Worm (Caenorhabditis elegans): ENCODE results near the gene pqn-51.

pqn-51 gene

ce11 chrV:5033099-5033498 is 16.3 kb upstream of the pqn-51 start, which contains the start of gene K11D12.13:
TSS of gene K11D12.13 (plus strand) at chrV:5033399.
- peak in 1 of 2 experiments; percentile 6 for TF ChIP-seq hif-1 (tag; optimal IDR thresholded peaks at IDR 0.05)
- no peak for TF ChIP-seq php-3 (GFP tag; IDR thresholded peaks at IDR 0.05)
- TF ChIP-seq dpl-1 (GFP tag; optimal IDR thresholded peaks at IDR 0.05), result no peak
- no peak for TF ChIP-seq nhr-11 (tag; optimal IDR thresholded peaks at IDR 0.05)
- TF ChIP-seq zfp-3 (GFP tag; conservative IDR thresholded peaks at IDR 0.05), result no peak
- no peak for TF ChIP-seq saeg-2 (GFP tag; IDR thresholded peaks at IDR 0.05)
- TF ChIP-seq daf-12 (tag; optimal IDR thresholded peaks at IDR 0.05), result no peak

- TF ChIP-seq mes-2 (tag; optimal IDR thresholded peaks at IDR 0.05; ENCODE audit: poor library complexity, severe bottlenecking) (no peak), dmd-6 (GFP tag; IDR thresholded peaks at IDR 0.05) (no peak), mdl-1 (tag; optimal IDR thresholded peaks at IDR 0.05) (no peak), saeg-2 (GFP tag; IDR thresholded peaks at IDR 0.05) (no peak), hmg-1.1 (GFP tag; IDR thresholded peaks at IDR 0.05) (no peak), snpc-4 (tag; optimal IDR thresholded peaks at IDR 0.05) (no peak), ztf-7 (tag; optimal IDR thresholded peaks at IDR 0.05) (no peak), egl-27 (tag; optimal IDR thresholded peaks at IDR 0.05) (no peak), nhr-111 (GFP tag; optimal IDR thresholded peaks at IDR 0.05) (no peak), duxl-1 (tag; optimal IDR thresholded peaks at IDR 0.05; ENCODE audit: poor library complexity) (no peak), unc-130 (GFP tag; optimal IDR thresholded peaks at IDR 0.05) (no peak), mep-1 (tag; optimal IDR thresholded peaks at IDR 0.05) (no peak)
Observed at ce11 chrV:5035058-5035457, 14.3 kb upstream of the pqn-51 start, which contains the start of gene K11D12.6. TSS of gene K11D12.6 (minus strand) at chrV:5035158.

- no peak for TF ChIP-seq spr-3 (GFP tag; optimal IDR thresholded peaks at IDR 0.05)
- TF ChIP-seq set-16 (GFP tag; IDR thresholded peaks at IDR 0.05), result no peak
- no peak for TF ChIP-seq nhr-11 (tag; optimal IDR thresholded peaks at IDR 0.05)
- no peak for TF ChIP-seq jun-1 (tag; optimal IDR thresholded peaks at IDR 0.05)
- no peak for TF ChIP-seq ceh-82 (tag; optimal IDR thresholded peaks at IDR 0.05)
- no peak for TF ChIP-seq daf-19 (GFP tag; conservative IDR thresholded peaks at IDR 0.05)
- no peak for TF ChIP-seq nhr-10 (tag; optimal IDR thresholded peaks at IDR 0.05)
- no peak for TF ChIP-seq ZK337.2 (GFP tag; IDR thresholded peaks at IDR 0.05)
- TF ChIP-seq ces-1 (GFP tag; optimal IDR thresholded peaks at IDR 0.05), result no peak
- TF ChIP-seq lim-7 (GFP tag; IDR thresholded peaks at IDR 0.05), result no peak
Observed at ce11 chrV:5036364-5036763, 13.0 kb upstream of the pqn-51 start, which contains the start of gene K11D12.7. TSS of gene K11D12.7 (minus strand) at chrV:5036464.

DNA sequence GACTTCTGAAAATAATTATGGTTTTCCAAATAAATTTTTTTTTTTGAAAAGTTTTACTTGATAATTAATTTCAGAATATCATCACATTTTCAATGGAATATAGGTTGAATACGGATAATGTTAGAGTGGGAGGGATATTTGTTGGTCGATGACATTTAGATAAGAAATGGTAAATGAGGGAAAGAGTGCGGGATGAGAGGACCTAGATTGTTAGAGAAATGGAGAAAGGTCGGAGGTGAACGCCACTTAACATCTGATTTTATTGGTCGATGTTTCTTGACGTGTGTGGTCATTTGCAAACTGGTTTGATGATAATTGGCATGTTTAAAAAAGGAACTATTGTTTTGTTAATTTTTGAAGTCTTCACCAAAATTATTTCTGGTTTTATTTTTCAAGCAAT is 11.0 kb upstream of the pqn-51 start:
- peak in 1 of 2 experiments; percentile 81 for TF ChIP-seq unc-62 (GFP tag; optimal IDR thresholded peaks at IDR 0.05 in 1 of 2)
- no peak for TF ChIP-seq unc-62 (tag; optimal IDR thresholded peaks at IDR 0.05)
- no peak for TF ChIP-seq daf-16 (GFP tag; optimal IDR thresholded peaks at IDR 0.05)
- TF ChIP-seq daf-16 (tag; optimal IDR thresholded peaks at IDR 0.05), result no peak
- TF ChIP-seq lin-13 (GFP tag; optimal IDR thresholded peaks at IDR 0.05), result no peak
- TF ChIP-seq ctbp-1 (GFP tag; IDR thresholded peaks at IDR 0.05), result no peak
- no peak for TF ChIP-seq nhr-42 (GFP tag; IDR thresholded peaks at IDR 0.05)
- no peak for TF ChIP-seq lin-39 (tag; optimal IDR thresholded peaks at IDR 0.05)

ce11 chrV:5039559-5039958 is 9.8 kb upstream of the pqn-51 start, which contains the start of gene K11D12.11:
TSS of gene K11D12.11 (minus strand) at chrV:5039600.
- TF ChIP-seq Y5F2A.4 (GFP tag; optimal IDR thresholded peaks at IDR 0.05) (no peak), nhr-111 (GFP tag; optimal IDR thresholded peaks at IDR 0.05) (no peak), unc-62 (GFP tag; optimal IDR thresholded peaks at IDR 0.05 in 1 of 2) (no peak), unc-62 (tag; optimal IDR thresholded peaks at IDR 0.05) (no peak), nhr-25 (tag; optimal IDR thresholded peaks at IDR 0.05; ENCODE audit: borderline replicate concordance, insufficient read depth) (no peak), mep-1 (tag; optimal IDR thresholded peaks at IDR 0.05) (no peak), nhr-6 (tag; optimal IDR thresholded peaks at IDR 0.05) (no peak), daf-12 (tag; optimal IDR thresholded peaks at IDR 0.05) (no peak)
